Fruit fly (Drosophila melanogaster): ENCODE data around the gene Sry-delta.

Sry-delta gene

dm6 chr3R:30046029-30047001, 3.2 kb downstream of the Sry-delta start, which contains the start of the genes RpL32 and CG7943 (continued):
- peak; percentile 95 for TF ChIP-seq mirr (GFP tag; optimal IDR thresholded peaks at IDR 0.05)
- peak; percentile 91 for TF ChIP-seq unpg (GFP tag; optimal IDR thresholded peaks at IDR 0.05)
- peak; percentile 98 for TF ChIP-seq Camta (GFP tag; optimal IDR thresholded peaks at IDR 0.05)
- peak in 1 of 2 experiments; percentile 77 for TF ChIP-seq eve (GFP tag; optimal IDR thresholded peaks at IDR 0.05)
- TF ChIP-seq CG9817 (tag; optimal IDR thresholded peaks at IDR 0.05): peak; percentile 93
- peak; percentile 79 for TF ChIP-seq gce (GFP tag; IDR thresholded peaks at IDR 0.05)
- peak; percentile 84 for TF ChIP-seq CG11560 (tag; IDR thresholded peaks at IDR 0.05)
- peak; percentile 85 for TF ChIP-seq CG7839 (tag; optimal IDR thresholded peaks at IDR 0.05)
- peak; percentile 72 for TF ChIP-seq CG5180 (GFP tag; optimal IDR thresholded peaks at IDR 0.05)
- peak; percentile 96 for TF ChIP-seq CG14710 (tag; optimal IDR thresholded peaks at IDR 0.05)
- TF ChIP-seq CG17385 (GFP tag; optimal IDR thresholded peaks at IDR 0.05): peak; percentile 86
- TF ChIP-seq CG7745 (tag; optimal IDR thresholded peaks at IDR 0.05): no peak
- TF ChIP-seq B-H1 (GFP tag; IDR thresholded peaks at IDR 0.05): peak; percentile 90
- TF ChIP-seq CG6813 (GFP tag; optimal IDR thresholded peaks at IDR 0.05): peak; percentile 93
- TF ChIP-seq ac (GFP tag; optimal IDR thresholded peaks at IDR 0.05): peak; percentile 54
- TF ChIP-seq Sry-β (GFP tag; optimal IDR thresholded peaks at IDR 0.05): peak; percentile 78
- peak; percentile 100 for TF ChIP-seq knrl (GFP tag; IDR thresholded peaks at IDR 0.05; ENCODE audit: partially characterized antibody)
- peak; percentile 85 for TF ChIP-seq gcm2 (GFP tag; optimal IDR thresholded peaks at IDR 0.05)
- peak; percentile 92 for TF ChIP-seq cas (GFP tag; IDR thresholded peaks at IDR 0.05)
- TF ChIP-seq CG17802 (tag; optimal IDR thresholded peaks at IDR 0.05): peak; percentile 84
- peak; percentile 89 for TF ChIP-seq CG43689 (GFP tag; IDR thresholded peaks at IDR 0.05)
- TF ChIP-seq pita (GFP tag; optimal IDR thresholded peaks at IDR 0.05): no peak
- peak; percentile 91 for TF ChIP-seq CG8924 (tag; optimal IDR thresholded peaks at IDR 0.05)
- TF ChIP-seq CG17186 (GFP tag; optimal IDR thresholded peaks at IDR 0.05): peak; percentile 99
- TF ChIP-seq ro (GFP tag; IDR thresholded peaks at IDR 0.05): peak; percentile 87
- TF ChIP-seq exex (tag; optimal IDR thresholded peaks at IDR 0.05): peak; percentile 52
- TF ChIP-seq HLH3B (GFP tag; IDR thresholded peaks at IDR 0.05): peak; percentile 93
- peak; percentile 91 for TF ChIP-seq odd (GFP tag; optimal IDR thresholded peaks at IDR 0.05)
- peak; percentile 97 for TF ChIP-seq pum (GFP tag; optimal IDR thresholded peaks at IDR 0.05)
- peak; percentile 80 to 97 for TF ChIP-seq chif (GFP tag; optimal IDR thresholded peaks at IDR 0.05)
- TF ChIP-seq CG31441 (GFP tag; IDR thresholded peaks at IDR 0.05): peak; percentile 88
- TF ChIP-seq CG15696 (tag; optimal IDR thresholded peaks at IDR 0.05): peak; percentile 81
- peak; percentile 34 for TF ChIP-seq Elba2 (GFP tag; optimal IDR thresholded peaks at IDR 0.05)
- TF ChIP-seq C15 (GFP tag; IDR thresholded peaks at IDR 0.05): peak; percentile 94
- TF ChIP-seq eyg (GFP tag; optimal IDR thresholded peaks at IDR 0.05): peak; percentile 96
- peak; percentile 84 for TF ChIP-seq CG6683 (GFP tag; optimal IDR thresholded peaks at IDR 0.05)
- TF ChIP-seq CG16863 (GFP tag; optimal IDR thresholded peaks at IDR 0.05): peak; percentile 86
- TF ChIP-seq CG12299 (tag; optimal IDR thresholded peaks at IDR 0.05): peak; percentile 84
- peak; percentile 78 for TF ChIP-seq Ravus (GFP tag; IDR thresholded peaks at IDR 0.05)
- TF ChIP-seq mam (GFP tag; optimal IDR thresholded peaks at IDR 0.05): peak; percentile 99
- TF ChIP-seq MTF-1 (GFP tag; optimal IDR thresholded peaks at IDR 0.05; ENCODE audit: borderline replicate concordance): peak; percentile 92
- TF ChIP-seq NC2β (GFP tag; optimal IDR thresholded peaks at IDR 0.05): peak; percentile 98
- peak; percentile 96 for TF ChIP-seq dysf (GFP tag; IDR thresholded peaks at IDR 0.05)
- TF ChIP-seq jing (GFP tag; optimal IDR thresholded peaks at IDR 0.05): peak; percentile 66
- TF ChIP-seq Mes4 (GFP tag; optimal IDR thresholded peaks at IDR 0.05): peak; percentile 96
- peak; percentile 100 for TF ChIP-seq CG14860 (GFP tag; IDR thresholded peaks at IDR 0.05; ENCODE audit: partially characterized antibody)
- TF ChIP-seq CG31388 (GFP tag; optimal IDR thresholded peaks at IDR 0.05): peak; percentile 66
- peak; percentile 83 to 98 for TF ChIP-seq dpn (GFP tag; optimal IDR thresholded peaks at IDR 0.05)
